Worm (Caenorhabditis elegans): Measurements from ENCODE around the gene F14H8.4.

The F14H8.4 gene

ce11 chrV:15004800-15005199 lies 18.8 kb upstream of the F14H8.4 start, which contains the start of gene hrde-2:
hrde-2 (plus strand) TSS chrV:15005100.
- no peak for TF ChIP-seq lin-11 (tag; optimal IDR thresholded peaks at IDR 0.05)
- TF ChIP-seq sem-4 (tag; optimal IDR thresholded peaks at IDR 0.05), result no peak
- no peak for TF ChIP-seq nhr-23 (tag; optimal IDR thresholded peaks at IDR 0.05)
- no peak for TF ChIP-seq ceh-16 (tag; optimal IDR thresholded peaks at IDR 0.05)
- TF ChIP-seq crh-2 (tag; optimal IDR thresholded peaks at IDR 0.05), result no peak
- no peak for TF ChIP-seq ztf-1 (GFP tag; conservative IDR thresholded peaks at IDR 0.05)
- TF ChIP-seq lsy-2 (tag; optimal IDR thresholded peaks at IDR 0.05), result no peak
- no peak for TF ChIP-seq skn-1 (tag; optimal IDR thresholded peaks at IDR 0.05)
- no peak for TF ChIP-seq dmd-4 (tag; optimal IDR thresholded peaks at IDR 0.05)
- no peak for TF ChIP-seq sma-9 (GFP tag; optimal IDR thresholded peaks at IDR 0.05)
- TF ChIP-seq sma-9 (tag; optimal IDR thresholded peaks at IDR 0.05), result no peak
- no peak for TF ChIP-seq alr-1 (tag; optimal IDR thresholded peaks at IDR 0.05)
- no peak for TF ChIP-seq peb-1 (tag; optimal IDR thresholded peaks at IDR 0.05)
- TF ChIP-seq unc-62 (GFP tag; optimal IDR thresholded peaks at IDR 0.05), result no peak
- TF ChIP-seq nhr-10 (tag; optimal IDR thresholded peaks at IDR 0.05), result no peak

ce11 chrV:15011560-15011959 lies 12.1 kb upstream of the F14H8.4 start, which contains the start of gene nmr-2:
nmr-2 (minus strand) TSS chrV:15011660.
- TF ChIP-seq zag-1 (tag; optimal IDR thresholded peaks at IDR 0.05) (no peak), fos-1 (tag; optimal IDR thresholded peaks at IDR 0.05) (no peak), unc-62 (GFP tag; optimal IDR thresholded peaks at IDR 0.05) (no peak), lsy-2 (tag; optimal IDR thresholded peaks at IDR 0.05) (no peak), elt-3 (tag; optimal IDR thresholded peaks at IDR 0.05) (no peak), crh-2 (tag; optimal IDR thresholded peaks at IDR 0.05) (no peak), gmeb-1 (tag; optimal IDR thresholded peaks at IDR 0.05) (no peak), R02D3.7 (tag; optimal IDR thresholded peaks at IDR 0.05) (no peak), nhr-237 (tag; optimal IDR thresholded peaks at IDR 0.05) (no peak), ztf-11 (tag; optimal IDR thresholded peaks at IDR 0.05) (no peak), blmp-1 (tag; optimal IDR thresholded peaks at IDR 0.05; ENCODE audit: insufficient read depth) (no peak), nhr-77 (tag; optimal IDR thresholded peaks at IDR 0.05) (no peak), F13H6.1 (tag; optimal IDR thresholded peaks at IDR 0.05) (no peak), sma-9 (GFP tag; optimal IDR thresholded peaks at IDR 0.05) (no peak), sma-9 (tag; optimal IDR thresholded peaks at IDR 0.05) (no peak), mdl-1 (tag; optimal IDR thresholded peaks at IDR 0.05) (no peak), sem-4 (tag; optimal IDR thresholded peaks at IDR 0.05) (no peak), unc-55 (GFP tag; optimal IDR thresholded peaks at IDR 0.05) (no peak), ceh-82 (tag; optimal IDR thresholded peaks at IDR 0.05) (no peak)

ce11 chrV:15012542-15013301 lies 10.9 kb upstream of the F14H8.4 start:
- peak; percentile 24 for TF ChIP-seq F13H6.1 (tag; optimal IDR thresholded peaks at IDR 0.05)
- TF ChIP-seq nhr-129 (tag; optimal IDR thresholded peaks at IDR 0.05), result peak; percentile 50
- no peak for TF ChIP-seq ceh-82 (tag; optimal IDR thresholded peaks at IDR 0.05)
- TF ChIP-seq ama-1 (optimal IDR thresholded peaks at IDR 0.05), result peak; percentile 8
- TF ChIP-seq sem-4 (tag; optimal IDR thresholded peaks at IDR 0.05), result no peak
- peak; percentile 7 for TF ChIP-seq lin-11 (tag; optimal IDR thresholded peaks at IDR 0.05)
- no peak for TF ChIP-seq nhr-237 (tag; optimal IDR thresholded peaks at IDR 0.05)
- TF ChIP-seq sma-9 (GFP tag; optimal IDR thresholded peaks at IDR 0.05), result peak; percentile 27
- TF ChIP-seq sma-9 (tag; optimal IDR thresholded peaks at IDR 0.05), result no peak
- TF ChIP-seq nhr-25 (tag; optimal IDR thresholded peaks at IDR 0.05), result peak; percentile 18
- peak; percentile 6 for TF ChIP-seq blmp-1 (tag; optimal IDR thresholded peaks at IDR 0.05; ENCODE audit: insufficient read depth)
- TF ChIP-seq unc-55 (GFP tag; optimal IDR thresholded peaks at IDR 0.05), result peak; percentile 8

- no peak for TF ChIP-seq nhr-77 (tag; optimal IDR thresholded peaks at IDR 0.05)
- no peak for TF ChIP-seq nhr-21 (tag; optimal IDR thresholded peaks at IDR 0.05)
- TF ChIP-seq nhr-11 (tag; optimal IDR thresholded peaks at IDR 0.05), result no peak
- TF ChIP-seq nhr-10 (tag; optimal IDR thresholded peaks at IDR 0.05), result no peak
- TF ChIP-seq blmp-1 (tag; optimal IDR thresholded peaks at IDR 0.05; ENCODE audit: insufficient read depth), result no peak
- no peak for TF ChIP-seq dmd-4 (tag; optimal IDR thresholded peaks at IDR 0.05)
- no peak for TF ChIP-seq egl-27 (tag; optimal IDR thresholded peaks at IDR 0.05)
- TF ChIP-seq lsy-2 (tag; optimal IDR thresholded peaks at IDR 0.05), result no peak
- no peak for TF ChIP-seq mbf-1 (tag; optimal IDR thresholded peaks at IDR 0.05)
- no peak for TF ChIP-seq nhr-12 (tag; optimal IDR thresholded peaks at IDR 0.05)
- no peak for TF ChIP-seq unc-55 (GFP tag; optimal IDR thresholded peaks at IDR 0.05)
- TF ChIP-seq ceh-16 (tag; optimal IDR thresholded peaks at IDR 0.05), result no peak
- no peak for TF ChIP-seq lin-11 (tag; optimal IDR thresholded peaks at IDR 0.05)
- TF ChIP-seq lin-13 (GFP tag; optimal IDR thresholded peaks at IDR 0.05), result no peak
These were observed 10.3 kb upstream of the F14H8.4 start for ce11 chrV:15013328-15013727.
